Worm (Caenorhabditis elegans): ENCODE measurements around the gene frh-1.

Gene frh-1

DNA sequence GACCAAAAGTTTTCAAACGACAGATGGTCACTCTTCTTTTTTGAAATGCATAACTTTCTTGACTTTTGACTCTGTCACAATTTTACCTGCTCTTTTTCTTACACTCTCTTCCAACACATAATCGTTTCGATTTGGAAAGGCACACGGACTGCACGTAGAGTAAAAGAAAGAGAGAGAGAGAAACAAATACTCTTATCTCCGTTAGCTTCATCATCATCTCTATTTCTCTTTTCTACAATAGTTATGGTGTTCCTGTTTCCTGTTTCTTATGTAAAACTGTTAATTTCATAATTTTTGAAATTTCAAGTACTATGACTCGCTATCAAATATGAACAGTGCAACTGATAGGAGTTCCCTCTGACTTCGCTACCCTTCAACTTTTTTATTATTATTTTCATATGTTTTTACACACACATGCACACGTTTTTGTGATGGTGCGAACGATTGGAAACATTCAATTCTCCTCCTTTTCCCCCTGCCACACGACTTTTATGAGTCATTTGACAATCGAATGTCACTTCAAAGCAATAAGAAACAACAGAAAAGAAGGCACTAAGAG, 13.0 kb downstream of the frh-1 start:
- TF ChIP-seq mls-2 (tag; optimal IDR thresholded peaks at IDR 0.05) (no peak), nhr-28 (tag; optimal IDR thresholded peaks at IDR 0.05) (no peak), nhr-2 (tag; optimal IDR thresholded peaks at IDR 0.05) (no peak), blmp-1 (tag; optimal IDR thresholded peaks at IDR 0.05) (no peak), ceh-43 (GFP tag; optimal IDR thresholded peaks at IDR 0.05) (no peak), cnd-1 (tag; optimal IDR thresholded peaks at IDR 0.05) (no peak), nhr-237 (tag; optimal IDR thresholded peaks at IDR 0.05) (no peak), ces-1 (GFP tag; optimal IDR thresholded peaks at IDR 0.05) (no peak), mab-5 (tag; optimal IDR thresholded peaks at IDR 0.05) (no peak), drap-1 (GFP tag; optimal IDR thresholded peaks at IDR 0.05) (no peak), pha-4 (tag; optimal IDR thresholded peaks at IDR 0.05) (no peak), nhr-76 (tag; optimal IDR thresholded peaks at IDR 0.05) (no peak), M03D4.4 (tag; optimal IDR thresholded peaks at IDR 0.05) (no peak), lsy-2 (tag; optimal IDR thresholded peaks at IDR 0.05) (no peak), ceh-83 (GFP tag; optimal IDR thresholded peaks at IDR 0.05) (no peak), nhr-12 (tag; optimal IDR thresholded peaks at IDR 0.05) (no peak), ham-2 (GFP tag; optimal IDR thresholded peaks at IDR 0.05) (no peak), unc-120 (tag; optimal IDR thresholded peaks at IDR 0.05; ENCODE audit: poor library complexity, severe bottlenecking) (no peak)

DNA sequence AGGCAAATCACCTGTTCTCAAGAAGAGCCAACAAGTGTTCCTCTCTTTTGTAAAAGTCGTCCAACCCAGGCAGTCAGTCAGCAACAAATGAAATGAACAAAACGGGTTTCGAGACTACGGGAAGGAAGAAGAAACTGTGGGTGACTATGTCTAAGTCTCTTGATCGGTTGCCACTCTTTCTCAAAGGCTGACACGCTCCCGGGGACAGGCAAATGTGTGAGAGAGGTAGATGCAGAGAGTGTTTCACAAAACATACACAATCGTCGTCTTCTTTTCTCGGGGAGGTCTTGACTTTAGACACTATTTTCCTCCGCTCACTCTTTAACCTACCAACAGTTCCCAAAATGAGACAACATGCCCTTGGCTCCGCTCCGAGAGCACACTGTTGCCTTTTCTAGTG, 13.9 kb downstream of the frh-1 start:
- TF ChIP-seq lin-32 (GFP tag; optimal IDR thresholded peaks at IDR 0.05) (no peak), sem-2 (GFP tag; optimal IDR thresholded peaks at IDR 0.05) (no peak), nhr-237 (tag; optimal IDR thresholded peaks at IDR 0.05) (peak; percentile 27), snpc-4 (tag; optimal IDR thresholded peaks at IDR 0.05) (no peak)

DNA sequence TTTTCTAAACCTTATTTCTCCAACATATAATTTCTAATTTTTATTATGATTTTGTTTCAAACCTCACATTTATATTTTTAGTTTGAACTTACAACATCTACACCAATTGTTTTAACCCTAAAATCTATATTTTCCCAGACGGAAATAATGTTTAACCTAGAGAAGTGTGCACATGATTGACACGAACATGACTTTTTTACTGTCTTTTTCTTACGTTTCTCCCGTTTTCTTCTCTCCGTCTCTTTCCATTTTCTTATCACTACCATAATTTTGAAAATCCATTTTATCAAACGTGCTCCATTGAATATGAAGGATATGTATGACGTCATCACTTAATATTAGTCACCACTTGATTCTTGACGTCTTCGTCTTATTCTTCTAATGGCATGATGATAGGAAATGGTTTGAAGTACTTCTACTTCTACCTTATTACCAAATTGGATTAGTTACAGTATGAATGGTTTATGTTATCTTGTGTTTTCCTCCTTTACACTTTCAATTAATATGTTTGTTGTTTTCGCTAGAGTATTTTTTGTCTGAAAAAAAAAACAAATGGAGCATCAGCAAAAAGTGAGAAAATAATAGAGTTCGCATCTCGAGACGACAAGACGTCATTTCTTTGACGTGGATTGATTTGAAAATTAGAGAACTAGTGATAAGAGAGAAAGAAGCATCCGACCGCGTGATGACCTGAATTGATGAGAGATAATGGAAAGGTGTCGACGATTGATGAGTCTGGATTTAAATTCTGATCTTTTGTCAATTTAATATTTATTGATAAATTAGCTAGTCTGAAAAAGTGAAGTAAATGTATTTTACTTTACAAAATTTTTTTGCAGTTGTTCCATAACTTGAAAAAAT, 14.9 kb downstream of the frh-1 start:
- TF ChIP-seq zip-8 (tag; optimal IDR thresholded peaks at IDR 0.05), result peak; percentile 79
- no peak for TF ChIP-seq ham-2 (GFP tag; optimal IDR thresholded peaks at IDR 0.05)
- peak; percentile 97 for TF ChIP-seq unc-62 (GFP tag; optimal IDR thresholded peaks at IDR 0.05)

DNA sequence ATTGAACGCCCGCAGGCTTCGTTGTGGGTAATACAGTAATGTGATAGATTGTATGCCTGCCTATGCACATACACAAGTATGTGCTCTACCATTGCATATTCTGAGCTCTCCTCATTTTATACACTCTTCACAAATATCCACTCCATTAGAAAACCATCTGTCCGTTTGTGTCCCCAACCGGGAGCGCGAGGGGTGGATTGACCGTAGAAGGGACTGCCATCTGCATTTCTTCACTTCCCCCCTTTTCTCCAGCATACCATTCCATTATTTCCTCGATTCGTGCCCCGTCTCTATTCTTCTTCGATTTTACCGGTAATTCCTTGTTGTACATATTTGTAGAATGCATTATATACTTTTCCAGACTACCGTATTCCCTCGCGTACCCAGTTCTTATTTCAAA, 15.9 kb downstream of the frh-1 start:
- TF ChIP-seq mep-1 (tag; optimal IDR thresholded peaks at IDR 0.05) (no peak), blmp-1 (tag; optimal IDR thresholded peaks at IDR 0.05) (no peak), bed-3 (GFP tag; optimal IDR thresholded peaks at IDR 0.05) (no peak), elt-3 (tag; optimal IDR thresholded peaks at IDR 0.05) (no peak), unc-39 (tag; optimal IDR thresholded peaks at IDR 0.05) (no peak), nhr-2 (tag; optimal IDR thresholded peaks at IDR 0.05) (peak; percentile 94), zip-8 (tag; optimal IDR thresholded peaks at IDR 0.05) (no peak), flh-1 (GFP tag; optimal IDR thresholded peaks at IDR 0.05) (no peak), M03D4.4 (tag; optimal IDR thresholded peaks at IDR 0.05) (no peak), ceh-43 (GFP tag; optimal IDR thresholded peaks at IDR 0.05) (no peak), drap-1 (GFP tag; optimal IDR thresholded peaks at IDR 0.05) (no peak), ztf-11 (tag; optimal IDR thresholded peaks at IDR 0.05) (no peak), nhr-76 (tag; optimal IDR thresholded peaks at IDR 0.05) (no peak), nhr-28 (tag; optimal IDR thresholded peaks at IDR 0.05) (no peak), lsy-2 (tag; optimal IDR thresholded peaks at IDR 0.05) (no peak), tbx-8 (GFP tag; optimal IDR thresholded peaks at IDR 0.05) (no peak), nhr-237 (tag; optimal IDR thresholded peaks at IDR 0.05) (no peak), snpc-4 (tag; optimal IDR thresholded peaks at IDR 0.05) (no peak), ham-2 (GFP tag; optimal IDR thresholded peaks at IDR 0.05) (no peak), lin-13 (tag; optimal IDR thresholded peaks at IDR 0.05) (no peak), ceh-83 (GFP tag; optimal IDR thresholded peaks at IDR 0.05) (no peak), cnd-1 (tag; optimal IDR thresholded peaks at IDR 0.05) (peak; percentile 72), sptf-1 (tag; optimal IDR thresholded peaks at IDR 0.05) (peak; percentile 24), pha-4 (tag; optimal IDR thresholded peaks at IDR 0.05) (no peak), sem-2 (GFP tag; optimal IDR thresholded peaks at IDR 0.05) (no peak), hlh-1 (tag; optimal IDR thresholded peaks at IDR 0.05) (no peak), lin-32 (GFP tag; optimal IDR thresholded peaks at IDR 0.05) (peak; percentile 63), mls-2 (tag; optimal IDR thresholded peaks at IDR 0.05) (peak; percentile 27), ces-1 (GFP tag; optimal IDR thresholded peaks at IDR 0.05) (no peak)

All from whole organism, mixed stage, embryonic.